Fruit fly (Drosophila melanogaster) whole organism, prepupa: Measurements from ENCODE around the gene TTLL3A.
A peak's percentile ranks its signal among the peaks of the same experiment; 100 is the strongest.

Experiments
- CG34406 ChIP-seq: fragments of 200-800 bp; sonication (Bioruptor generic); optimal IDR thresholded peaks from 3 replicates; lab custom pipeline; 2016; ENCODE audit warnings: missing biosample characterization, missing genetic modification characterization
- CG8119 ChIP-seq: fragments of 200-800 bp; sonication (Bioruptor generic); IDR thresholded peaks from 3 replicates; pipeline ENCODE4 v1.3.6; 2022; ENCODE audit warnings: missing biosample characterization, missing genetic modification characterization
- Ets96B ChIP-seq: fragments of 200-800 bp; optimal IDR thresholded peaks from 2 replicates; lab custom pipeline; 2019; ENCODE audit warnings: missing biosample characterization, mild to moderate bottlenecking, missing genetic modification characterization, moderate library complexity
- OdsH ChIP-seq: fragments of 200-800 bp; sonication (Bioruptor generic); optimal IDR thresholded peaks from 3 replicates; lab custom pipeline; 2016; ENCODE audit warnings: missing biosample characterization, missing genetic modification characterization
- Smox ChIP-seq: fragments of 200-800 bp; sonication (Bioruptor generic); optimal IDR thresholded peaks from 3 replicates; lab custom pipeline; 2016; ENCODE audit warnings: missing biosample characterization, missing genetic modification characterization
- net ChIP-seq: fragments of 200-800 bp; sonication (Bioruptor generic); optimal IDR thresholded peaks from 3 replicates; lab custom pipeline; 2016; ENCODE audit warnings: missing biosample characterization, missing genetic modification characterization

DNA sequence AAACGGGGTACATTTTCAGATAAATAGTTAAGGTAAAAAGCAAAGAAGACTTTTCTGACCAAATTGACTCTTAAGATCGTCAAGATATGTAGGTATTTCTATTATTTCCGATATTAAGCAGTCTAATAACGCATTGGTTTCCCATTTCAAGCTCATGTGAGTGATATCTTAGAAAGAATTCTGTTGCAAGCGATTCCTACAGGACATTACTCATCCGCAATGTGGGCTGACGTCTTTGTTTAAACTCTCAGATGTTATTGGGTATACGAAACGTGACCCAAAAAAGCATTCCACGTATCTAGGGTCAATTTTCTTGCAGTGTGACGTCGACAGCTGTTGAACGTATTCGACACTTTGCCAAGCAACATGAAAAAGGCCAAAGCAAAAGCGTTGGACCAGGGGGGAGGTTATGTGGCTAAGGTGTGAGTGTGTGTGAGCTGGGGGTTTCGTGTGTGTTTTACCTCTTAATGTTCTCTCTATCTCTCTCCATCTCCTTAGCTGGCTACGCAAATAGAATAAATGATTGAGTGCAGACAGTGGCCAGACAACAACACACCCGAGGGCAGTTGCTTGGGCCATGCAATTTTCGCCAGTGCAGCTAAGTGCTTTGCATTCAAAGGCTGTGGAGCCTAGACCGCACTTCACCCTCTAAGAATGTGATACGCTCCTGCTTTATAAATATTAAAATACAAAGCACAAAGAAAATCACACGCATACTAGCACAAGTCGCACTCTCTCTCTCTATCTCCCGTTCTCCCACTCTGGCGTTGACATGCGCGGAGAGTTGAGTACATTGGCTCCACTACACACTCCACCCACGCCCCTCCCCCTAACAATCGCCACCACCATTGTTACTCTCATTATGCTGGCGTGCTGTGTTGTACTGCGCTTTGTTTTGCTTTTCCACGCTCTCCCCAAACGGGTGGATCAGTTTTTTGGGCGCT lies 47.3 kb upstream of the TTLL3A start:
- TF ChIP-seq Ets96B (tag; lab: Kevin White, UChicago) (peak; percentile 91), CG34406 (peak; percentile 94), net (GFP tag; lab: Kevin White, UChicago) (peak; percentile 95), CG8119 (GFP tag; lab: Robert Waterston, UW) (peak; percentile 93), OdsH (GFP tag; lab: Kevin White, UChicago) (peak; percentile 96), Smox (GFP tag; lab: Kevin White, UChicago) (peak; percentile 91)
